Fruit fly (Drosophila melanogaster): ENCODE data around the gene lmgA.

The lmgA gene

DNA sequence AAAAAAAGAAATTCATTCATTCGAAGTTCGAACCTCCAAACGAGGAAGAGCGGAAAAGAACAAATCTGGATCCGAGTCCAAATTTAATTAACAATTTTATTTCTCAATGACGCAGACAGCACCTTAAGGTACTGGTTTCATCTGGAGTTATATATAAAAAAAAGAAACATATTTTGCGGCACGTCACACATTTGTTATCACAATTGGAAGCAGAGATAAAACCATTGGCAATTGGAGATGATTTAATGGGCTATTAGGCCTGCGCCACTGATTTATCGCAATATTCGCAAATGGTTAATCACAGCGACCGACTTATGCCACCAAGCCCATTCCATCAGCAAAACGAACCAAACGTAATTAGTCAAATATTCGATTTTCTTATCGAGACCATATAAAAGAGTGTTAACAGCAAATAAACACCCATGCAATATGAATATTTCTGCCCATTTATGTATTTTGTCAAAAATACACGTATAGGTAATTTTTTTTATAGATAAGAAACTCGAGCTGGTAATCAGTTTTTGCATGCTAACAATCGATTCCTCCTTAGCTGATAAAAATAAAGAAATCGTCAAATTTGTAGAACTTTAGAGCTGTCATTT, 10.1 kb upstream of the lmgA start:
- TF ChIP-seq Xrp1 (GFP tag; IDR thresholded peaks at IDR 0.05) (0 out of 2 replicates have a peak, but pooled peaks have one; percentile 8), sima (GFP tag; optimal IDR thresholded peaks at IDR 0.05) (no peak), shn (GFP tag; optimal IDR thresholded peaks at IDR 0.05) (no peak), Optix (GFP tag; IDR thresholded peaks at IDR 0.05) (no peak), lab (GFP tag; optimal IDR thresholded peaks at IDR 0.05) (peak; percentile 44), corto (GFP tag; optimal IDR thresholded peaks at IDR 0.05) (no peak), exex (tag; optimal IDR thresholded peaks at IDR 0.05) (peak; percentile 76), CG1024 (GFP tag; IDR thresholded peaks at IDR 0.05) (no peak), Elba2 (GFP tag; optimal IDR thresholded peaks at IDR 0.05) (peak; percentile 73)

dm6 chr2L:8535394-8536176, 7.2 kb upstream of the lmgA start:
- no peak for TF ChIP-seq CG16813 (GFP tag; IDR thresholded peaks at IDR 0.05; ENCODE audit: partially characterized antibody)
- TF ChIP-seq stwl (tag; optimal IDR thresholded peaks at IDR 0.05): peak; percentile 1
- TF ChIP-seq yki (optimal IDR thresholded peaks at IDR 0.05): peak; percentile 13
- TF ChIP-seq CG4328 (GFP tag; optimal IDR thresholded peaks at IDR 0.05): peak; percentile 90
- no peak for TF ChIP-seq Kr (GFP tag; optimal IDR thresholded peaks at IDR 0.05)
- TF ChIP-seq croc (GFP tag; conservative IDR thresholded peaks at IDR 0.05): peak; percentile 81
- peak; percentile 19 for TF ChIP-seq jumu (GFP tag; optimal IDR thresholded peaks at IDR 0.05)
- TF ChIP-seq CG11456 (GFP tag; IDR thresholded peaks at IDR 0.05): no peak; the same call in none of the 3 replicates
- TF ChIP-seq CG6272 (GFP tag; IDR thresholded peaks at IDR 0.05): peak; percentile 59
- no peak for TF ChIP-seq Lpt (GFP tag; optimal IDR thresholded peaks at IDR 0.05)
- peak; percentile 0 for TF ChIP-seq CG31365 (tag; optimal IDR thresholded peaks at IDR 0.05)
- TF ChIP-seq disco-r (GFP tag; optimal IDR thresholded peaks at IDR 0.05): no peak
- no peak for TF ChIP-seq bab2 (GFP tag; optimal IDR thresholded peaks at IDR 0.05)
- peak; percentile 76 for TF ChIP-seq CG30020 (tag; optimal IDR thresholded peaks at IDR 0.05)
- TF ChIP-seq pnt (GFP tag; optimal IDR thresholded peaks at IDR 0.05): peak; percentile 0
- TF ChIP-seq CTCF (GFP tag; optimal IDR thresholded peaks at IDR 0.05): peak; percentile 52
- TF ChIP-seq chif (GFP tag; optimal IDR thresholded peaks at IDR 0.05): peak in 1 of 2 experiments; percentile 71
- TF ChIP-seq Deaf1 (tag; optimal IDR thresholded peaks at IDR 0.05): peak; percentile 79
- TF ChIP-seq CG1024 (GFP tag; IDR thresholded peaks at IDR 0.05): no peak; the same call in 1 of the 2 replicates
- TF ChIP-seq Oaz (GFP tag; IDR thresholded peaks at IDR 0.05): peak; percentile 67
- TF ChIP-seq CG14014 (GFP tag; IDR thresholded peaks at IDR 0.05): peak; percentile 63; the same call in 1 of the 2 replicates
- peak; percentile 64 for TF ChIP-seq Aef1 (GFP tag; IDR thresholded peaks at IDR 0.05)
- no peak for TF ChIP-seq hkb (optimal IDR thresholded peaks at IDR 0.05)
- TF ChIP-seq hkb (GFP tag; IDR thresholded peaks at IDR 0.05): peak; percentile 71; the same call in 1 of the 2 replicates
- TF ChIP-seq Scr (GFP tag; IDR thresholded peaks at IDR 0.05; ENCODE audit: partially characterized antibody): no peak
- peak; percentile 95 for TF ChIP-seq CG10209 (GFP tag; optimal IDR thresholded peaks at IDR 0.05)
- no peak for TF ChIP-seq Hey (tag; optimal IDR thresholded peaks at IDR 0.05)
- peak; percentile 92 for TF ChIP-seq dmrt11E (tag; optimal IDR thresholded peaks at IDR 0.05)
- peak; percentile 95 for TF ChIP-seq CG2712 (tag; optimal IDR thresholded peaks at IDR 0.05)
- TF ChIP-seq CG4424 (GFP tag; optimal IDR thresholded peaks at IDR 0.05): peak; percentile 92
- TF ChIP-seq sug (tag; optimal IDR thresholded peaks at IDR 0.05): peak; percentile 83
- peak; percentile 84 for TF ChIP-seq CG6683 (GFP tag; optimal IDR thresholded peaks at IDR 0.05)
- TF ChIP-seq ci (GFP tag; IDR thresholded peaks at IDR 0.05): peak; percentile 72
- TF ChIP-seq CG5245 (GFP tag; optimal IDR thresholded peaks at IDR 0.05): peak; percentile 62
- no peak for TF ChIP-seq CG8478 (optimal IDR thresholded peaks at IDR 0.05)
- peak; percentile 63 for TF ChIP-seq seq (GFP tag; IDR thresholded peaks at IDR 0.05)
- TF ChIP-seq CG6689 (GFP tag; IDR thresholded peaks at IDR 0.05): peak; percentile 85
- no peak for TF ChIP-seq ato (GFP tag; IDR thresholded peaks at IDR 0.05; ENCODE audit: partially characterized antibody)
- peak; percentile 75 for TF ChIP-seq Chrac-16 (GFP tag; optimal IDR thresholded peaks at IDR 0.05)
- no peak for TF ChIP-seq CG3995 (GFP tag; optimal IDR thresholded peaks at IDR 0.05)
- TF ChIP-seq CG14050 (GFP tag; IDR thresholded peaks at IDR 0.05): peak; percentile 61; the same call in 2 of the 3 replicates
